Fruit fly (Drosophila melanogaster) whole organism, pupa: Measurements from ENCODE around the gene Usp14.

Experiments
- CG10348 ChIP-seq: fragments of 200-800 bp; sonication (Bioruptor generic); IDR thresholded peaks from 2 replicates; pipeline ENCODE4 v1.3.6; 2022; ENCODE audit warnings: missing biosample characterization, missing genetic modification characterization
- CG12605 ChIP-seq: fragments of 200-800 bp; sonication (Bioruptor generic); IDR thresholded peaks from 2 replicates; pipeline ENCODE4 v1.3.6; 2022; ENCODE audit warnings: missing biosample characterization, missing genetic modification characterization
- CG13204 ChIP-seq: fragments of 200-800 bp; sonication (Bioruptor generic); optimal IDR thresholded peaks from 2 replicates; lab custom pipeline; 2018; ENCODE audit warnings: missing biosample characterization, mild to moderate bottlenecking, missing genetic modification characterization, moderate library complexity
- CG14655 ChIP-seq: fragments of 200-800 bp; sonication (Bioruptor generic); optimal IDR thresholded peaks from 3 replicates; lab custom pipeline; 2017; ENCODE audit warnings: mild to moderate bottlenecking, missing biosample characterization, missing genetic modification reagents, missing genetic modification characterization
- CG15710 ChIP-seq: fragments of 200-800 bp; sonication (Bioruptor generic); optimal IDR thresholded peaks from 2 replicates; lab custom pipeline; 2018; ENCODE audit warnings: missing biosample characterization, mild to moderate bottlenecking, missing genetic modification characterization, moderate library complexity
- CG17806 ChIP-seq: fragments of 200-800 bp; sonication (Bioruptor generic); optimal IDR thresholded peaks from 2 replicates; lab custom pipeline; 2018; ENCODE audit warnings: missing biosample characterization, mild to moderate bottlenecking, missing genetic modification characterization, moderate library complexity
- CG32121 ChIP-seq: fragments of 200-800 bp; sonication (Bioruptor generic); IDR thresholded peaks from 2 replicates; pipeline ENCODE4 v1.3.6; 2022; ENCODE audit warnings: missing biosample characterization, missing genetic modification characterization
- CG34367 ChIP-seq: fragments of 200-800 bp; sonication (Bioruptor generic); optimal IDR thresholded peaks from 2 replicates; lab custom pipeline; 2018; ENCODE audit warnings: missing biosample characterization, mild to moderate bottlenecking, missing genetic modification characterization
- CG4496 ChIP-seq: fragments of 200-800 bp; sonication (Bioruptor generic); IDR thresholded peaks from 3 replicates; pipeline ENCODE4 v1.3.6; 2022; ENCODE audit warnings: missing biosample characterization, missing genetic modification characterization
- CG8159 ChIP-seq: fragments of 200-800 bp; sonication (Bioruptor generic); optimal IDR thresholded peaks from 3 replicates; lab custom pipeline; 2018; ENCODE audit warnings: missing biosample characterization, mild to moderate bottlenecking, missing genetic modification characterization, moderate library complexity
- CG8301 ChIP-seq: fragments of 200-800 bp; sonication (Bioruptor generic); optimal IDR thresholded peaks from 2 replicates; lab custom pipeline; 2018; ENCODE audit warnings: missing biosample characterization, mild to moderate bottlenecking, missing genetic modification characterization
- CG9948 ChIP-seq: fragments of 200-800 bp; sonication (Bioruptor generic); optimal IDR thresholded peaks from 2 replicates; lab custom pipeline; 2018; ENCODE audit warnings: missing biosample characterization, mild to moderate bottlenecking, missing genetic modification characterization, moderate library complexity
- D1 ChIP-seq: fragments of 200-800 bp; sonication (Bioruptor generic); optimal IDR thresholded peaks from 2 replicates; lab custom pipeline; 2018; ENCODE audit warnings: missing biosample characterization, mild to moderate bottlenecking, missing genetic modification characterization, moderate library complexity
- EcR ChIP-seq: fragments of 200-800 bp; sonication (Bioruptor generic); optimal IDR thresholded peaks from 3 replicates; lab custom pipeline; 2019; ENCODE audit warnings: missing biosample characterization, missing genetic modification characterization, mild to moderate bottlenecking, moderate library complexity, missing genetic modification reagents
- Ets98B ChIP-seq: fragments of 200-800 bp; sonication (Bioruptor generic); IDR thresholded peaks from 2 replicates; pipeline ENCODE4 v1.3.6; 2022; ENCODE audit warnings: missing biosample characterization, missing genetic modification characterization
- Pif1A ChIP-seq: fragments of 200-800 bp; sonication (Bioruptor generic); optimal IDR thresholded peaks from 3 replicates; lab custom pipeline; 2016; ENCODE audit warnings: missing biosample characterization, missing genetic modification characterization
- Pif1B ChIP-seq: fragments of 200-800 bp; sonication (Bioruptor generic); optimal IDR thresholded peaks from 3 replicates; lab custom pipeline; 2016; ENCODE audit warnings: missing biosample characterization, missing genetic modification characterization
- Snoo ChIP-seq: fragments of 200-800 bp; sonication (Bioruptor generic); optimal IDR thresholded peaks from 3 replicates; lab custom pipeline; 2017; ENCODE audit warnings: missing biosample characterization, mild to moderate bottlenecking, missing genetic modification characterization, inconsistent platforms
- fd96Ca ChIP-seq: fragments of 200-800 bp; sonication (Bioruptor generic); IDR thresholded peaks from 3 replicates; pipeline ENCODE4 v1.3.6; 2022; ENCODE audit warnings: missing biosample characterization, missing genetic modification characterization
- gl ChIP-seq: fragments of 200-800 bp; sonication (Bioruptor generic); optimal IDR thresholded peaks from 2 replicates; lab custom pipeline; 2018; ENCODE audit warnings: missing biosample characterization, mild to moderate bottlenecking, missing genetic modification characterization
- rn ChIP-seq: fragments of 200-800 bp; sonication (Bioruptor generic); IDR thresholded peaks from 2 replicates; pipeline ENCODE4 v1.3.6; 2022; ENCODE audit warnings: missing biosample characterization, missing genetic modification characterization

The Usp14 gene

DNA sequence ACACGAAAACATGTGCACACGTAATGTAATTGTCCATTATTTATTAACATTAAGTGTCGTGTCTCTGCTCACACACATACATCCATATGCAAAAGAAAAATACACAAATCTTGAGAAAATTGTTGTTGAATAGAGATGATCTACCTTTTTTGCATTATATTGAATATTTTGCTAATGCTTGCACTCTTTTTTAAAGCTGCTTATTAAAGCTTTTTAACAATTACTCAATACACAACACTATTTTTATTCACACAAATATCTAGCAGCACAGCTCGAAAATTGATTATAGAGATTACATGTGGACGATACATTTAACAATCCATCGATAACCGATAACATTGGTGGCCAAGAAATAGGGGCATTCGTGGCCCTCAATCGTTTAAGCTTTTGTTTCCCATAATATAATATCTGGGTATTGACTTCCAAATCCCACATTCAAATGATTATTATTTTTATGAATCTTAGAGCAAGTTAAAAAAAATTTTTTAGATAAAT, 22.1 kb downstream of the Usp14 start, which contains the start of gene Ufd4:
Gene Ufd4 (minus strand): TSS at position 300 of the 495 bp plus-strand sequence.
- TF ChIP-seq CG15710 (peak; percentile 38), CG32121 (GFP tag; lab: Robert Waterston, UW) (peak; percentile 66), CG17806 (tag; lab: Kevin White, UChicago) (peak; percentile 49), fd96Ca (GFP tag; lab: Robert Waterston, UW) (no peak)

dm6 chr2L:10291276-10291675, 22.9 kb downstream of the Usp14 start:
- TF ChIP-seq D1 (tag; lab: Kevin White, UChicago) (no peak), CG13204 (GFP tag; lab: Kevin White, UChicago) (no peak), gl (tag; lab: Kevin White, UChicago) (no peak), EcR (GFP tag; lab: Kevin White, UChicago) (no peak), CG17806 (tag; lab: Kevin White, UChicago) (no peak), CG15710 (no peak)

DNA sequence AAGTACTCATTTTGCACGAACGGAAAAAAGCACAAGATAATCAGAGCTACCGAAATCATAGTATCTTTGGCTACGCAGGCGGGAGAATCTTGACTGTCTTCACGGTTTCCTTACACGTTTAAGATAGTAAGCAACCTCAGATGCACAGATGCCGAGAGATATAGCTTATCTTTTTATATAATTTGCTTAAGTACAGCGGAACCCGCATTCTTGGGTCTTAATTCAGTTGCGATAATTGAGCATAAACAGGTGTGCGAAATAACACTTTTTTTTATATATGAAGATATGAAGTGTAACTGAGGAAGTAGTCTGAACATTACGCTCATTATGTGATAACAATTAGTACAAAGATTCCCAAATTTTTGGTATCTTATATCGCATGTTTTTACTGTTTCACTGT, 33.4 kb downstream of the Usp14 start, which contains the start of gene CG34043:
Gene CG34043 (minus strand): TSS at position 101 of the 400 bp plus-strand sequence.
- TF ChIP-seq gl (tag; lab: Kevin White, UChicago) = no peak

DNA sequence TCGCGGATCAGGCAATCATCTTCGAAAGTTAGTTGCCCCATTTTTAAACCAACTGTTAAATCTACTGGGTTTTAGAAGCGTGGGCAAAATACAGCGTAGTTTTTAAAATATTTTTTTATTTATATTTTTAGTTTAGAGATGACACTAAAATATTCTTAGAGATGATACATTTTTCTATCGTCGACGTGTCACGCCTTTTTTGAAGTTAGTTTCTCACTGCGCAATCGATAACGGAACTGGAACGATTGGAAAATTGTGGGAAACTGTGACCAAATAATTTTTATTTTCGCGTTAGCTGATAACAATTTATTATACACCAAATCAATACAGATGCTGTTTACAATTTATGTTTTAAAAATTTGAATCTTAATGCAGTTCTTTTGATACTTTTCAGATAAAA, 35.5 kb downstream of the Usp14 start, which contains the start of gene Utx:
Gene Utx (minus strand): TSS at position 154 of the 400 bp plus-strand sequence.
- TF ChIP-seq rn (GFP tag; lab: Robert Waterston, UW) (no peak), CG15710 (no peak), CG34367 (no peak), CG9948 (tag; lab: Kevin White, UChicago) (no peak), fd96Ca (GFP tag; lab: Robert Waterston, UW) (no peak), CG8159 (tag; lab: Kevin White, UChicago) (no peak), Pif1B (GFP tag; lab: Kevin White, UChicago) (no peak), CG14655 (GFP tag; lab: Kevin White, UChicago) (no peak), Snoo (tag; lab: Kevin White, UChicago) (no peak), CG10348 (GFP tag; lab: Robert Waterston, UW) (no peak), D1 (tag; lab: Kevin White, UChicago) (no peak), Pif1A (GFP tag; lab: Kevin White, UChicago) (no peak)

- TF ChIP-seq CG32121 (GFP tag; lab: Robert Waterston, UW) = no peak
- TF ChIP-seq CG10348 (GFP tag; lab: Robert Waterston, UW) = no peak
- TF ChIP-seq D1 (tag; lab: Kevin White, UChicago) = no peak
- no peak for TF ChIP-seq CG14655 (GFP tag; lab: Kevin White, UChicago)
Measured at dm6 chr2L:10277362-10277761, 36.8 kb downstream of the Usp14 start.

DNA sequence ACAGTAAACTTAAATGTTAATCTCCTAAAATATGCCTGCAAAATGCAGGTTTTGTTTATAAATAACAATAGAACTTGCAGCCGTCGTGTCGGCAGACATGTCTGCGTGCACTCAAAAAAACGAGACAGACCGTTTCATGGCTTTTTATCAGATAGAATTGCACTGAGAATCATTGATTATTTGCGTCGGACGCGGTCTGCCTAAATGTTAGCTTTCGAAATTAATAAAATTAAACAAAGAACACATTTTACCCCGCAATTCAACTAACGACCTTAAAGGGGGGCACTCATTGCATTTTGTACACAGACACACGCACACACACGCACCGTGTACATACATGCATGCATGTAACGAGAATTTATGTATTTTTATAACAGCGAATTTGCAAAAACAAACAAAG, 37.4 kb downstream of the Usp14 start:
- TF ChIP-seq gl (tag; lab: Kevin White, UChicago) (peak; percentile 5), Snoo (tag; lab: Kevin White, UChicago) (no peak), CG8301 (tag; lab: Kevin White, UChicago) (no peak), CG13204 (GFP tag; lab: Kevin White, UChicago) (no peak), CG4496 (GFP tag; lab: Robert Waterston, UW) (peak; percentile 74), Pif1A (GFP tag; lab: Kevin White, UChicago) (peak; percentile 74), CG15710 (no peak), Pif1B (GFP tag; lab: Kevin White, UChicago) (peak; percentile 46), CG14655 (GFP tag; lab: Kevin White, UChicago) (no peak), Ets98B (GFP tag; lab: Robert Waterston, UW) (no peak; the same call in 1 of the 2 replicates), CG10348 (GFP tag; lab: Robert Waterston, UW) (no peak), CG32121 (GFP tag; lab: Robert Waterston, UW) (peak; percentile 27), CG9948 (tag; lab: Kevin White, UChicago) (no peak), rn (GFP tag; lab: Robert Waterston, UW) (peak; percentile 47; the same call in 1 of the 2 replicates), CG12605 (GFP tag; lab: Robert Waterston, UW) (peak; percentile 19; the same call in 1 of the 2 replicates), fd96Ca (GFP tag; lab: Robert Waterston, UW) (no peak), CG17806 (tag; lab: Kevin White, UChicago) (peak; percentile 32), EcR (GFP tag; lab: Kevin White, UChicago) (no peak)

- TF ChIP-seq CG9948 (tag; lab: Kevin White, UChicago) (no peak), CG32121 (GFP tag; lab: Robert Waterston, UW) (peak; percentile 64), Snoo (tag; lab: Kevin White, UChicago) (peak; percentile 45), CG14655 (GFP tag; lab: Kevin White, UChicago) (no peak), D1 (tag; lab: Kevin White, UChicago) (no peak), CG17806 (tag; lab: Kevin White, UChicago) (peak; percentile 75), CG15710 (peak; percentile 37), Pif1A (GFP tag; lab: Kevin White, UChicago) (no peak), rn (GFP tag; lab: Robert Waterston, UW) (no peak), CG34367 (no peak), CG8301 (tag; lab: Kevin White, UChicago) (no peak), Ets98B (GFP tag; lab: Robert Waterston, UW) (no peak; the same call in 1 of the 2 replicates), fd96Ca (GFP tag; lab: Robert Waterston, UW) (no peak), CG4496 (GFP tag; lab: Robert Waterston, UW) (peak; percentile 67; the same call in 2 of the 3 replicates), CG12605 (GFP tag; lab: Robert Waterston, UW) (peak; percentile 64)
Measured at dm6 chr2L:10276436-10276835, 37.8 kb downstream of the Usp14 start.
